Worm (Caenorhabditis elegans): ENCODE measurements around the gene mig-32.

DNA sequence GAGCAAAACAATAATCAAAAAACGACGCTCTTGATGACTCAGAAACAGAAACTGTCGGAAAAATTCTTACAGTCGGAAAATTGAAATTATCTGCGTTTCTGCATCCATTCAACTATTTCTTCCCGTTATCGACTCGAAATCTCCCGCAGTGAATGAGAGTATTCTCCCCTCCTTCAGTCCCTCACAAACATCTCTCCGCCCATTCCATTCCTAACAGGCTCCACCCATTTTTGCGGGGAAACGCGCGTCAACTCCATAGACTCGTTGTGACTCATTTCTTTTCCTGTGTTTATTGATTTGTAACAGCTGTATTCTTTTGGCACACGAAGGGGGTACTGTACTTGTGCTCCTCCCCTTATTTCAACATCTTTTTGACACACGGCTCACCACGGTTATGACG is 35.8 kb upstream of the mig-32 start:
- no peak for TF ChIP-seq Y22D7AL.16 (tag; optimal IDR thresholded peaks at IDR 0.05)
- no peak for TF ChIP-seq gmeb-2 (tag; optimal IDR thresholded peaks at IDR 0.05)
- TF ChIP-seq syd-9 (tag; optimal IDR thresholded peaks at IDR 0.05) = no peak
- no peak for TF ChIP-seq fkh-10 (GFP tag; optimal IDR thresholded peaks at IDR 0.05)
